Fruit fly (Drosophila melanogaster) S2 (cell line): ENCODE results near the gene CBP.

ENCODE experiments used
- CG8478 ChIP-seq: fragments of >200 bp; optimal IDR thresholded peaks from 2 replicates; lab custom pipeline; 2018
- CTCF ChIP-seq, 2 experiments: fragments of >200 bp; optimal IDR thresholded peaks; 2 replicates each; lab custom pipeline; 2018

- no peak for TF ChIP-seq CTCF (optimal IDR thresholded peaks at IDR 0.05; lab: Kevin White, UChicago)
- TF ChIP-seq CG8478 (lab: Kevin White, UChicago) = no peak
Observed at dm6 chrX:7296721-7297227, 40.4 kb upstream of the CBP start.
